Worm (Caenorhabditis elegans) whole organism, L3 larva: ENCODE measurements around the gene C14C6.5.

Experiments used
- jun-1 ChIP-seq: fragments of 150-350 bp; optimal IDR thresholded peaks from 2 replicates; lab custom pipeline; 2014; ENCODE audit warnings: missing biosample characterization, missing genetic modification reagents, missing genetic modification characterization
- nhr-12 ChIP-seq: fragments of 150-350 bp; optimal IDR thresholded peaks from 2 replicates; lab custom pipeline; 2014; ENCODE audit warnings: missing biosample characterization, missing genetic modification characterization

- TF ChIP-seq jun-1 (tag; lab: Kevin White, UChicago) (no peak), nhr-12 (no peak)
Measured at ce11 chrV:524058-524457, 12.4 kb upstream of the C14C6.5 start, which contains the start of gene lipl-3.
